Worm (Caenorhabditis elegans): ENCODE measurements around the gene T06A1.5.

DNA sequence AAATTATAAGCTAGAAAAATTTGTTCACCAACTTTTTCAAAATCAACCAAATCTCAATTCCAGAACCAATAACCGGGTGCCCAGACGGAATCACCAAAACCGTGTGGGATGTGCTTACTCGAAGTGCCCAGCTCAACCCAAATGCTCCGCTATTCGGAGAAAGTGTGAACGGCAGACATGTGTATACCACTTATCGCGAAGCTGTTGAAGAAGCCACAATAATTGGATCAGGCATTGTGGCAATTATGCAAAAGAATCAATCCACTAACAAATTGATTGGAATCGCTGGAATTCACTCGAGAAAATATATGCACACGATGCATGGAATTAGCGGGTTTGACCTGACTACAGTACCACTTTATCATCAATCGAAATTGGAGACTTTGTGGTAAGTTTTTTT, 42.7 kb downstream of the T06A1.5 start:
- no peak for TF ChIP-seq ztf-29 (GFP tag; IDR thresholded peaks at IDR 0.05)
- no peak for TF ChIP-seq ztf-23 (GFP tag; IDR thresholded peaks at IDR 0.05)
- TF ChIP-seq klf-2 (GFP tag; conservative IDR thresholded peaks at IDR 0.05): no peak
- no peak for TF ChIP-seq flt-1 (GFP tag; IDR thresholded peaks at IDR 0.05)
- no peak for TF ChIP-seq med-1 (GFP tag; optimal IDR thresholded peaks at IDR 0.05; ENCODE audit: insufficient read depth)
- no peak for TF ChIP-seq tab-1 (GFP tag; IDR thresholded peaks at IDR 0.05)

All from whole organism, midembryonic.